Fruit fly (Drosophila melanogaster) whole organism, embryonic: ENCODE measurements around the gene MED25.

Source experiments
- Abd-B ChIP-seq: fragments of 200-800 bp; sonication (Bioruptor generic); optimal IDR thresholded peaks from 2 replicates; lab custom pipeline; 2018; ENCODE audit warnings: missing biosample characterization, mild to moderate bottlenecking, missing genetic modification characterization, moderate library complexity
- Adf1 ChIP-seq: fragments of 200-800 bp; sonication (Bioruptor generic); IDR thresholded peaks from 2 replicates; pipeline ENCODE4 v1.3.6; 2022; ENCODE audit warnings: missing biosample characterization, missing genetic modification characterization
- CG10462 ChIP-seq: fragments of 200-800 bp; sonication (Bioruptor generic); optimal IDR thresholded peaks from 2 replicates; lab custom pipeline; 2016; ENCODE audit warnings: missing biosample characterization, missing genetic modification characterization
- CG11456 ChIP-seq: fragments of 200-800 bp; sonication (Bioruptor generic); IDR thresholded peaks from 3 replicates; pipeline ENCODE4 v1.3.6; 2022; ENCODE audit warnings: missing biosample characterization, missing genetic modification characterization
- CG14050 ChIP-seq: fragments of 200-800 bp; sonication (Bioruptor generic); IDR thresholded peaks from 3 replicates; pipeline ENCODE4 v1.3.6; 2022; ENCODE audit warnings: missing biosample characterization, missing genetic modification characterization
- CG14710 ChIP-seq: fragments of 200-800 bp; sonication (Bioruptor generic); optimal IDR thresholded peaks from 3 replicates; lab custom pipeline; 2019; ENCODE audit warnings: missing biosample characterization, mild to moderate bottlenecking, missing genetic modification characterization, moderate library complexity
- CG15073 ChIP-seq: fragments of 200-800 bp; sonication (Bioruptor generic); optimal IDR thresholded peaks from 2 replicates; lab custom pipeline; 2016; ENCODE audit warnings: missing biosample characterization, missing genetic modification characterization
- CG15479 ChIP-seq: fragments of 200-800 bp; sonication (Bioruptor generic); optimal IDR thresholded peaks from 3 replicates; lab custom pipeline; 2019; ENCODE audit warnings: missing biosample characterization, mild to moderate bottlenecking, missing genetic modification characterization, moderate library complexity
- CG16813 ChIP-seq: fragments of 200-800 bp; sonication (Bioruptor generic); IDR thresholded peaks from 3 replicates; pipeline ENCODE4 v1.3.6; 2022; ENCODE audit warnings: missing biosample characterization, missing genetic modification characterization; ENCODE audit not compliant: partially characterized antibody
- CG18764 ChIP-seq: fragments of 200-800 bp; sonication (Bioruptor generic); optimal IDR thresholded peaks from 3 replicates; lab custom pipeline; 2016; ENCODE audit warnings: missing biosample characterization, missing genetic modification characterization
- CG2875 ChIP-seq: fragments of 200-800 bp; sonication (Bioruptor generic); optimal IDR thresholded peaks from 2 replicates; lab custom pipeline; 2017; ENCODE audit warnings: missing biosample characterization, mild to moderate bottlenecking, missing genetic modification characterization, missing genetic modification reagents
- CG30403 ChIP-seq: fragments of 200-800 bp; sonication (Bioruptor generic); optimal IDR thresholded peaks from 3 replicates; lab custom pipeline; 2016; ENCODE audit warnings: missing biosample characterization, missing genetic modification characterization
- CG31441 ChIP-seq: fragments of 200-800 bp; sonication (Bioruptor generic); IDR thresholded peaks from 2 replicates; pipeline ENCODE4 v1.3.6; 2022; ENCODE audit warnings: missing biosample characterization, missing genetic modification characterization
- CG32532 ChIP-seq: fragments of 200-800 bp; sonication (Bioruptor generic); IDR thresholded peaks from 2 replicates; pipeline ENCODE4 v1.3.6; 2022; ENCODE audit warnings: missing biosample characterization, missing genetic modification characterization
- CG3281 ChIP-seq: fragments of 200-800 bp; sonication (Bioruptor generic); optimal IDR thresholded peaks from 3 replicates; lab custom pipeline; 2017; ENCODE audit warnings: missing biosample characterization, mild to moderate bottlenecking, missing genetic modification characterization
- CG5953 ChIP-seq: fragments of 200-800 bp; sonication (Bioruptor generic); IDR thresholded peaks from 2 replicates; pipeline ENCODE4 v1.3.6; 2022; ENCODE audit warnings: missing biosample characterization, missing genetic modification characterization
- CG7745 ChIP-seq: fragments of 200-800 bp; sonication (Bioruptor generic); optimal IDR thresholded peaks from 2 replicates; lab custom pipeline; 2018; ENCODE audit warnings: missing biosample characterization, mild to moderate bottlenecking, missing genetic modification characterization, moderate library complexity
- CG7963 ChIP-seq: fragments of 200-800 bp; sonication (Bioruptor generic); IDR thresholded peaks from 3 replicates; pipeline ENCODE4 v1.3.6; 2022; ENCODE audit warnings: missing biosample characterization, missing genetic modification characterization; ENCODE audit not compliant: partially characterized antibody
- CG8290 ChIP-seq, 3 experiments: fragments of 200-800 bp; sonication (Bioruptor generic); optimal IDR thresholded peaks; 2 replicates each; lab custom pipeline; 2016 to 2019; ENCODE audit warnings: missing biosample characterization in 3 of 3, missing genetic modification characterization in 3 of 3, mild to moderate bottlenecking in 2 of 3, moderate library complexity in 1 of 3
- CG8944 ChIP-seq: fragments of 200-800 bp; sonication (Bioruptor generic); optimal IDR thresholded peaks from 3 replicates; lab custom pipeline; 2016; ENCODE audit warnings: missing biosample characterization, missing genetic modification characterization
- CG9609 ChIP-seq: fragments of 200-800 bp; sonication (Bioruptor generic); optimal IDR thresholded peaks from 3 replicates; lab custom pipeline; 2016; ENCODE audit warnings: missing biosample characterization, missing genetic modification characterization
- CG9932 ChIP-seq: fragments of 200-800 bp; sonication (Bioruptor generic); IDR thresholded peaks from 2 replicates; pipeline ENCODE4 v1.3.6; 2022; ENCODE audit warnings: missing biosample characterization, missing genetic modification characterization
- Dad ChIP-seq: fragments of 200-800 bp; sonication (Bioruptor generic); optimal IDR thresholded peaks from 3 replicates; lab custom pipeline; 2016; ENCODE audit warnings: missing biosample characterization, missing genetic modification characterization
- Dek ChIP-seq: fragments of 200-800 bp; sonication (Bioruptor generic); optimal IDR thresholded peaks from 3 replicates; lab custom pipeline; 2019; ENCODE audit warnings: missing biosample characterization, mild to moderate bottlenecking, missing genetic modification characterization, moderate library complexity
- Doc2 ChIP-seq: fragments of 200-800 bp; sonication (Bioruptor generic); IDR thresholded peaks from 2 replicates; pipeline ENCODE4 v1.3.6; 2022; ENCODE audit warnings: missing biosample characterization, missing genetic modification characterization
- Dref ChIP-seq: fragments of 200-800 bp; sonication (Bioruptor generic); IDR thresholded peaks from 2 replicates; pipeline ENCODE4 v1.3.6; 2022; ENCODE audit warnings: missing biosample characterization, missing genetic modification characterization
- Drgx ChIP-seq: fragments of 200-800 bp; sonication (Bioruptor generic); IDR thresholded peaks from 2 replicates; pipeline ENCODE4 v1.3.6; 2022; ENCODE audit warnings: missing biosample characterization, missing genetic modification characterization
- Hand ChIP-seq: fragments of 200-800 bp; sonication (Bioruptor generic); optimal IDR thresholded peaks from 2 replicates; lab custom pipeline; 2017; ENCODE audit warnings: mild to moderate bottlenecking, missing biosample characterization, missing genetic modification reagents, missing genetic modification characterization
- Hr3 ChIP-seq: fragments of 200-800 bp; sonication (Bioruptor generic); optimal IDR thresholded peaks from 3 replicates; lab custom pipeline; 2016; ENCODE audit warnings: missing biosample characterization, missing genetic modification characterization
- Hr78 ChIP-seq, 2 experiments: fragments of 200-800 bp in 1 of 2; fragments of >200 bp in 1 of 2; sonication (Bioruptor generic) in 1 of 2; optimal IDR thresholded peaks; 2 replicates each; lab custom pipeline; 2017 to 2019; ENCODE audit warnings: missing biosample characterization in 2 of 2, missing genetic modification characterization in 2 of 2, mild to moderate bottlenecking in 1 of 2, moderate library complexity in 1 of 2
- Nf-YA ChIP-seq: fragments of 200-800 bp; sonication (Bioruptor generic); IDR thresholded peaks from 2 replicates; pipeline ENCODE4 v1.3.6; 2022; ENCODE audit warnings: missing biosample characterization, missing genetic modification characterization
- PHDP ChIP-seq: fragments of 200-800 bp; sonication (Bioruptor generic); optimal IDR thresholded peaks from 3 replicates; lab custom pipeline; 2018; ENCODE audit warnings: missing biosample characterization, mild to moderate bottlenecking, missing genetic modification characterization, moderate library complexity
- Sry-β ChIP-seq: fragments of 200-800 bp; sonication (Bioruptor generic); optimal IDR thresholded peaks from 2 replicates; lab custom pipeline; 2018; ENCODE audit warnings: missing biosample characterization, mild to moderate bottlenecking, missing genetic modification characterization, moderate library complexity
- abd-A ChIP-seq: fragments of 200-800 bp; sonication (Bioruptor generic); optimal IDR thresholded peaks from 3 replicates; lab custom pipeline; 2019; ENCODE audit warnings: missing biosample characterization, mild to moderate bottlenecking, missing genetic modification characterization, moderate library complexity
- az2 ChIP-seq: fragments of 200-800 bp; sonication (Bioruptor generic); optimal IDR thresholded peaks from 3 replicates; lab custom pipeline; 2016; ENCODE audit warnings: missing biosample characterization, missing genetic modification characterization
- bab2 ChIP-seq: fragments of 200-800 bp; sonication (Bioruptor generic); optimal IDR thresholded peaks from 2 replicates; lab custom pipeline; 2016; ENCODE audit warnings: missing biosample characterization, missing genetic modification characterization
- fu2 ChIP-seq: fragments of 200-800 bp; sonication (Bioruptor generic); optimal IDR thresholded peaks from 2 replicates; lab custom pipeline; 2016; ENCODE audit warnings: missing biosample characterization, missing genetic modification characterization
- hb ChIP-seq: fragments of 200-800 bp; sonication (Bioruptor generic); IDR thresholded peaks from 3 replicates; pipeline ENCODE4 v1.3.6; 2022; ENCODE audit warnings: missing biosample characterization, missing genetic modification characterization; ENCODE audit not compliant: partially characterized antibody
- ind ChIP-seq: fragments of 200-800 bp; sonication (Bioruptor generic); optimal IDR thresholded peaks from 3 replicates; lab custom pipeline; 2016; ENCODE audit warnings: missing biosample characterization, missing genetic modification characterization
- mirr ChIP-seq: fragments of 200-800 bp; sonication (Bioruptor generic); optimal IDR thresholded peaks from 3 replicates; lab custom pipeline; 2018; ENCODE audit warnings: missing biosample characterization, mild to moderate bottlenecking, missing genetic modification characterization
- peb ChIP-seq: fragments of 200-800 bp; sonication (Bioruptor generic); IDR thresholded peaks from 2 replicates; pipeline ENCODE4 v1.3.6; 2022; ENCODE audit warnings: missing biosample characterization, missing genetic modification characterization
- pros ChIP-seq: fragments of 200-800 bp; sonication (Bioruptor generic); optimal IDR thresholded peaks from 3 replicates; lab custom pipeline; 2019; ENCODE audit warnings: missing biosample characterization, mild to moderate bottlenecking, missing genetic modification characterization, moderate library complexity
- salm ChIP-seq: fragments of 200-800 bp; sonication (Bioruptor generic); optimal IDR thresholded peaks from 2 replicates; lab custom pipeline; 2018; ENCODE audit warnings: missing biosample characterization, mild to moderate bottlenecking, missing genetic modification characterization
- schlank ChIP-seq: fragments of 200-800 bp; sonication (Bioruptor generic); optimal IDR thresholded peaks from 2 replicates; lab custom pipeline; 2018; ENCODE audit warnings: missing biosample characterization, mild to moderate bottlenecking, missing genetic modification characterization
- sd ChIP-seq: fragments of 200-800 bp; sonication (Bioruptor generic); optimal IDR thresholded peaks from 3 replicates; lab custom pipeline; 2018; ENCODE audit warnings: missing biosample characterization, mild to moderate bottlenecking, missing genetic modification characterization, moderate library complexity
- seq ChIP-seq: fragments of 200-800 bp; sonication (Bioruptor generic); IDR thresholded peaks from 2 replicates; pipeline ENCODE4 v1.3.6; 2022; ENCODE audit warnings: missing biosample characterization, missing genetic modification characterization
- twi ChIP-seq: fragments of 200-800 bp; optimal IDR thresholded peaks from 2 replicates; lab custom pipeline; 2019; ENCODE audit warnings: missing biosample characterization, mild to moderate bottlenecking, missing genetic modification characterization, moderate library complexity
- vvl ChIP-seq: fragments of 200-800 bp; sonication (Bioruptor generic); IDR thresholded peaks from 2 replicates; pipeline ENCODE4 v1.3.6; 2022; ENCODE audit warnings: missing biosample characterization, missing genetic modification characterization
- zen ChIP-seq: fragments of 200-800 bp; sonication (Bioruptor generic); optimal IDR thresholded peaks from 3 replicates; lab custom pipeline; 2018; ENCODE audit warnings: missing biosample characterization, mild to moderate bottlenecking, missing genetic modification characterization, moderate library complexity

The MED25 gene

dm6 chr3R:20021152-20021769, 12.5 kb downstream of the MED25 start, which contains the start of the genes PIG-L and psidin (continued):
- TF ChIP-seq PHDP (tag; lab: Kevin White, UChicago): peak; percentile 88
- peak; percentile 56 for TF ChIP-seq Dad (GFP tag; lab: Kevin White, UChicago)
- TF ChIP-seq CG3281 (GFP tag; lab: Kevin White, UChicago): peak; percentile 78
- TF ChIP-seq salm (tag; lab: Kevin White, UChicago): peak; percentile 47
- TF ChIP-seq mirr (GFP tag; lab: Kevin White, UChicago): no peak
- TF ChIP-seq Hr78 (GFP tag; optimal IDR thresholded peaks at IDR 0.05; lab: Kevin White, UChicago): no peak
- TF ChIP-seq Nf-YA (GFP tag; lab: Robert Waterston, UW): no peak
- peak; percentile 78 for TF ChIP-seq Dek (tag; lab: Kevin White, UChicago)
- TF ChIP-seq CG8944 (GFP tag; lab: Kevin White, UChicago): peak; percentile 65
- TF ChIP-seq CG15073 (GFP tag; lab: Kevin White, UChicago): peak; percentile 32
- TF ChIP-seq CG32532 (GFP tag; lab: Robert Waterston, UW): peak; percentile 70
- TF ChIP-seq pros (GFP tag; lab: Kevin White, UChicago): no peak
- TF ChIP-seq CG31441: peak; percentile 92
- TF ChIP-seq fu2: peak; percentile 84
- TF ChIP-seq CG2875 (GFP tag; lab: Kevin White, UChicago): peak; percentile 31
- no peak; the same call in 1 of the 3 replicates for TF ChIP-seq CG14050
- TF ChIP-seq CG30403: peak; percentile 94
- no peak for TF ChIP-seq Dref (GFP tag; lab: Robert Waterston, UW)
- no peak for TF ChIP-seq abd-A
- peak; percentile 89 for TF ChIP-seq Abd-B (GFP tag; lab: Kevin White, UChicago)
- peak; percentile 80; the same call in 1 of the 2 replicates for TF ChIP-seq CG9932
- peak; percentile 83 for TF ChIP-seq sd (tag; lab: Kevin White, UChicago)
- peak; percentile 80 for TF ChIP-seq zen (tag; lab: Kevin White, UChicago)
- peak; percentile 14 for TF ChIP-seq CG15479 (GFP tag; lab: Kevin White, UChicago)
- no peak for TF ChIP-seq Doc2
- peak; percentile 79 for TF ChIP-seq CG9609 (GFP tag; lab: Kevin White, UChicago)
- TF ChIP-seq CG5953 (GFP tag; lab: Robert Waterston, UW): no peak
- TF ChIP-seq CG8290 (GFP tag; optimal IDR thresholded peaks at IDR 0.05; lab: Kevin White, UChicago): peak; percentile 66
- no peak for TF ChIP-seq CG8290 (tag; optimal IDR thresholded peaks at IDR 0.05; lab: Kevin White, UChicago)
- TF ChIP-seq peb (GFP tag; lab: Robert Waterston, UW): no peak
- TF ChIP-seq CG18764 (GFP tag; lab: Kevin White, UChicago): peak; percentile 68
- no peak for TF ChIP-seq CG7745 (tag; lab: Kevin White, UChicago)
- peak; percentile 47; the same call in 1 of the 2 replicates for TF ChIP-seq Adf1 (GFP tag; lab: Robert Waterston, UW)
- TF ChIP-seq CG16813 (GFP tag; lab: Robert Waterston, UW): peak; percentile 97
- TF ChIP-seq az2 (GFP tag; lab: Kevin White, UChicago): peak; percentile 88
- peak; percentile 90 for TF ChIP-seq bab2 (GFP tag; lab: Kevin White, UChicago)
- peak; percentile 91 for TF ChIP-seq hb
- TF ChIP-seq Drgx: peak; percentile 41
- peak; percentile 29 for TF ChIP-seq schlank (tag; lab: Kevin White, UChicago)
- peak; percentile 61; the same call in 1 of the 2 replicates for TF ChIP-seq seq (GFP tag; lab: Robert Waterston, UW)
- peak; percentile 84 for TF ChIP-seq ind
- peak; percentile 58 for TF ChIP-seq CG10462 (GFP tag; lab: Kevin White, UChicago)
- peak; percentile 76 for TF ChIP-seq vvl
- peak; percentile 53 for TF ChIP-seq Sry-β (GFP tag; lab: Kevin White, UChicago)
- TF ChIP-seq CG11456 (GFP tag; lab: Robert Waterston, UW): peak; percentile 70
- peak; percentile 49 for TF ChIP-seq Hand (GFP tag; lab: Kevin White, UChicago)
- TF ChIP-seq twi (tag; lab: Kevin White, UChicago): peak; percentile 82
- TF ChIP-seq Hr3: peak; percentile 87
- peak; percentile 81 for TF ChIP-seq CG7963 (GFP tag; lab: Robert Waterston, UW)
- TF ChIP-seq CG14710 (tag; lab: Kevin White, UChicago): peak; percentile 84
